Worm (Caenorhabditis elegans) whole organism, late embryonic: ENCODE results near the gene C14C11.2.

Source experiments
- C08G9.2 ChIP-seq: sonication (generic microtip); optimal IDR thresholded peaks from 2 replicates; lab custom pipeline; 2016; ENCODE audit warnings: mild to moderate bottlenecking, missing genetic modification characterization, moderate library complexity, missing compliant biosample characterization
- C38D4.7 ChIP-seq: fragments of 200-800 bp; sonication (Bioruptor generic); optimal IDR thresholded peaks from 2 replicates; lab custom pipeline; 2018; ENCODE audit warnings: mild to moderate bottlenecking, missing genetic modification characterization, moderate library complexity, missing compliant biosample characterization
- F13H6.1 ChIP-seq: sonication (generic microtip); optimal IDR thresholded peaks from 2 replicates; lab custom pipeline; 2016; ENCODE audit warnings: missing genetic modification characterization, missing compliant biosample characterization
- T23F11.4 ChIP-seq: fragments of 200-800 bp; sonication (Bioruptor generic); optimal IDR thresholded peaks from 2 replicates; lab custom pipeline; 2018; ENCODE audit warnings: mild to moderate bottlenecking, missing genetic modification characterization, missing compliant biosample characterization
- ceh-18 ChIP-seq: sonication (generic microtip); optimal IDR thresholded peaks from 2 replicates; lab custom pipeline; 2016; ENCODE audit warnings: missing genetic modification characterization, missing compliant biosample characterization
- ceh-2 ChIP-seq: sonication (generic microtip); optimal IDR thresholded peaks from 2 replicates; lab custom pipeline; 2016; ENCODE audit warnings: missing genotype, missing genetic modification characterization, missing compliant biosample characterization
- ceh-31 ChIP-seq: sonication (generic microtip); optimal IDR thresholded peaks from 2 replicates; lab custom pipeline; 2016; ENCODE audit warnings: missing genetic modification characterization, missing compliant biosample characterization
- ceh-45 ChIP-seq: fragments of 200-800 bp; sonication (Bioruptor generic); IDR thresholded peaks from 2 replicates; pipeline ENCODE4 v1.3.6; 2022; ENCODE audit warnings: missing genetic modification reagents, missing genetic modification characterization, missing compliant biosample characterization
- ceh-48 ChIP-seq: sonication (generic microtip); optimal IDR thresholded peaks from 2 replicates; lab custom pipeline; 2016; ENCODE audit warnings: missing genetic modification characterization, inconsistent platforms, missing compliant biosample characterization
- ceh-6 ChIP-seq: fragments of 200-800 bp; sonication (Bioruptor generic); optimal IDR thresholded peaks from 2 replicates; lab custom pipeline; 2018; ENCODE audit warnings: mild to moderate bottlenecking, missing genetic modification characterization, missing compliant biosample characterization
- dve-1 ChIP-seq: sonication (generic microtip); optimal IDR thresholded peaks from 2 replicates; lab custom pipeline; 2017; ENCODE audit warnings: antibody characterized with exemption, mild to moderate bottlenecking, missing genetic modification characterization, missing compliant biosample characterization
- elt-2 ChIP-seq: sonication (generic microtip); optimal IDR thresholded peaks from 2 replicates; lab custom pipeline; 2016; ENCODE audit warnings: missing genetic modification reagents, missing genetic modification characterization, missing compliant biosample characterization
- ets-4 ChIP-seq: sonication (generic microtip); optimal IDR thresholded peaks from 2 replicates; lab custom pipeline; 2016; ENCODE audit warnings: missing genetic modification characterization, missing compliant biosample characterization
- fax-1 ChIP-seq: sonication (generic microtip); optimal IDR thresholded peaks from 2 replicates; lab custom pipeline; 2016; ENCODE audit warnings: missing genotype, missing genetic modification characterization, missing compliant biosample characterization
- fkh-10 ChIP-seq: fragments of 150-350 bp; optimal IDR thresholded peaks from 2 replicates; lab custom pipeline; 2014; ENCODE audit warnings: missing biosample characterization, missing genetic modification reagents, missing genetic modification characterization
- fkh-6 ChIP-seq: sonication (generic microtip); optimal IDR thresholded peaks from 2 replicates; lab custom pipeline; 2016; ENCODE audit warnings: missing genetic modification characterization, missing compliant biosample characterization
- hlh-15 ChIP-seq: sonication (generic microtip); optimal IDR thresholded peaks from 2 replicates; lab custom pipeline; 2016; ENCODE audit warnings: missing genetic modification characterization, missing compliant biosample characterization
- hlh-6 ChIP-seq: sonication (generic microtip); optimal IDR thresholded peaks from 2 replicates; lab custom pipeline; 2016; ENCODE audit warnings: missing genotype, missing genetic modification characterization, missing compliant biosample characterization
- lim-6 ChIP-seq: sonication (generic microtip); optimal IDR thresholded peaks from 2 replicates; lab custom pipeline; 2016; ENCODE audit warnings: missing genetic modification characterization, missing compliant biosample characterization
- lin-11 ChIP-seq: fragments of 200-800 bp; sonication (Bioruptor generic); optimal IDR thresholded peaks from 2 replicates; lab custom pipeline; 2018; ENCODE audit warnings: mild to moderate bottlenecking, missing genetic modification characterization, missing compliant biosample characterization
- pha-4 ChIP-seq: fragments of 150-350 bp; optimal IDR thresholded peaks from 2 replicates; lab custom pipeline; 2018; ENCODE audit warnings: missing biosample characterization, missing genetic modification reagents, missing genetic modification characterization
- pqm-1 ChIP-seq: sonication (generic microtip); optimal IDR thresholded peaks from 2 replicates; lab custom pipeline; 2016; ENCODE audit warnings: missing genetic modification characterization, missing compliant biosample characterization
- pros-1 ChIP-seq: fragments of 150-350 bp; optimal IDR thresholded peaks from 2 replicates; lab custom pipeline; 2014; ENCODE audit warnings: missing biosample characterization, missing genetic modification reagents, missing genetic modification characterization
- rnt-1 ChIP-seq: sonication (generic microtip); optimal IDR thresholded peaks from 2 replicates; lab custom pipeline; 2016; ENCODE audit warnings: missing genetic modification characterization, missing compliant biosample characterization
- sdc-2 ChIP-seq: sonication (generic microtip); optimal IDR thresholded peaks from 2 replicates; lab custom pipeline; 2016; ENCODE audit warnings: missing genotype, missing genetic modification characterization, missing compliant biosample characterization
- sox-2 ChIP-seq: fragments of 200-800 bp; sonication (Bioruptor generic); IDR thresholded peaks from 2 replicates; pipeline ENCODE4 v1.3.6; 2022; ENCODE audit warnings: missing genetic modification reagents, missing genetic modification characterization, missing compliant biosample characterization
- syd-9 ChIP-seq: sonication (generic microtip); optimal IDR thresholded peaks from 2 replicates; lab custom pipeline; 2016; ENCODE audit warnings: mild to moderate bottlenecking, missing genetic modification characterization, moderate library complexity, missing compliant biosample characterization
- tbx-7 ChIP-seq: sonication (generic microtip); optimal IDR thresholded peaks from 2 replicates; lab custom pipeline; 2016; ENCODE audit warnings: missing genotype, missing genetic modification characterization, missing compliant biosample characterization
- unc-3 ChIP-seq, 2 experiments: fragments of 200-800 bp in 1 of 2; sonication (Bioruptor generic) in 1 of 2; sonication (generic microtip) in 1 of 2; conservative IDR thresholded peaks in 1 of 2; optimal IDR thresholded peaks in 1 of 2; 2 replicates each; pipeline versions ENCODE4 v1.3.6 to Lab custom; 2016 to 2022; ENCODE audit warnings: missing compliant biosample characterization in 2 of 2, missing genetic modification characterization in 2 of 2, missing genetic modification reagents in 1 of 2
- unc-42 ChIP-seq: sonication (generic microtip); optimal IDR thresholded peaks from 2 replicates; lab custom pipeline; 2016; ENCODE audit warnings: missing genotype, missing genetic modification characterization, missing compliant biosample characterization
- ztf-16 ChIP-seq: sonication (generic microtip); optimal IDR thresholded peaks from 2 replicates; lab custom pipeline; 2017; ENCODE audit warnings: missing genetic modification characterization, missing compliant biosample characterization

C14C11.2 gene

DNA sequence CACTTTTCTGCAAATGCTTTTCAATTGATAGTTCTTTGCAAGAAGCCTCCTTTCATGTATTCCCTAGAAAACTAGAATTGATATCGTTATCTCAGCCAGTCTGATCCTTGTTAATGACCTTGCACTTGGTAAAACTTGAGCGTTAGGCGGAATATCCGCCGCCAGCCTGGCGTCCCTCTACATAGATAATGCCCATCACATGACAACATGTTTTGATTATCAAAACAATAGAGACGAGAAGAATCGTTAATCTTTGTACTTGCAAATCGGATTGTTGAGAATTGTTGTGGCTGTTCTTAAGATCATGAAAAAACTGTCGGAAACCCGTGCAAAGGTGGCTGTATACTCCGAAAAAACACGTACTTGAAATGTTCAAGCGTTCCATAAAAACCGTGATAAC is 32.6 kb downstream of the C14C11.2 start:
- TF ChIP-seq T23F11.4 (GFP tag; lab: Kevin White, UChicago) = no peak
- no peak for TF ChIP-seq F13H6.1 (tag; lab: Kevin White, UChicago)
- no peak for TF ChIP-seq hlh-15 (tag; lab: Kevin White, UChicago)
- no peak for TF ChIP-seq pqm-1 (tag; lab: Kevin White, UChicago)
- TF ChIP-seq ceh-2 = no peak
- TF ChIP-seq pha-4 (tag; lab: Kevin White, UChicago) = no peak
- TF ChIP-seq C38D4.7 (GFP tag; lab: Kevin White, UChicago) = no peak
- TF ChIP-seq hlh-6 (tag; lab: Kevin White, UChicago) = no peak
- no peak for TF ChIP-seq syd-9
- TF ChIP-seq sox-2 (GFP tag; lab: Robert Waterston, UW) = no peak
- TF ChIP-seq ceh-31 (tag; lab: Kevin White, UChicago) = no peak

DNA sequence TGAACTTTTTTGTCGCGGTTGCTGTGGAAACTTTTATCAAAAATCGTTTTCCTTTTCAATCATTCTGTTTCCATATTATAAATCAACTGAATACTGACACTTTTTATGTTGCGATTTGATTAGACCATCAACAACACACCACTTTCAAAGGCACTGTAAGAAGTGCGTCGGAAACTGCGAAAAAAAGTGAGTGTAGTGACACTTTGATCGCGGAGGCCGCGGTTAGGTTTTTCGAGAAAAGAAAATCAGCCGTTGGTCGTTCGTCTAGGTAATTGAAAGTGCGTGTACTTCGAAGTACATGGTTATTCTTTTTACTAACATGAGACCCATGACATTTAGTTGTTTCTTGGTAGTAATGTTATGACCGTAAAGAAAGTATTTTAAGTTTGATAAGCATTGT is 34.7 kb downstream of the C14C11.2 start:
- TF ChIP-seq ceh-45 (GFP tag; lab: Robert Waterston, UW) (no peak), rnt-1 (tag; lab: Kevin White, UChicago) (no peak)

DNA sequence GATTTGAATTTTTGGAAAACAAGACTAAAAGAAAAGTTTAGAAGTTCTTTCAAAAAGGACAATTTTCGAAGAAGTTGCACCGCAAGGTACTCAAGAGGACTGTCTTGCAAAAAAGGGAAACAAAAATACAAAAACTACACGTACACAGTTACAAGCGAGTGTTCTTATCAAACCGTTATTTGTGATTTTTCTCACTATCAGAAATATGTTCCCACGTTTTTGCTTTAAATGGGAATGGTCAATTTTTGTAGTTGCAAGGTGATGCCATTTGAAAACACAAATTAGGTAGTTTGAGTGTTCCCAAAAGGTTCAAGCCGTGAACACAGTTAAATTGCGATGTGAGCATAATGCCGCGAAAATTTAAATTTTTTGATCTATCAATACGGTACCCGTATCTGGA is 35.2 kb downstream of the C14C11.2 start:
- no peak for TF ChIP-seq rnt-1 (tag; lab: Kevin White, UChicago)
- no peak for TF ChIP-seq ztf-16 (tag; lab: Kevin White, UChicago)
- TF ChIP-seq fax-1 (tag; lab: Kevin White, UChicago) = no peak
- TF ChIP-seq, all 69 proteins: peak for 0

DNA sequence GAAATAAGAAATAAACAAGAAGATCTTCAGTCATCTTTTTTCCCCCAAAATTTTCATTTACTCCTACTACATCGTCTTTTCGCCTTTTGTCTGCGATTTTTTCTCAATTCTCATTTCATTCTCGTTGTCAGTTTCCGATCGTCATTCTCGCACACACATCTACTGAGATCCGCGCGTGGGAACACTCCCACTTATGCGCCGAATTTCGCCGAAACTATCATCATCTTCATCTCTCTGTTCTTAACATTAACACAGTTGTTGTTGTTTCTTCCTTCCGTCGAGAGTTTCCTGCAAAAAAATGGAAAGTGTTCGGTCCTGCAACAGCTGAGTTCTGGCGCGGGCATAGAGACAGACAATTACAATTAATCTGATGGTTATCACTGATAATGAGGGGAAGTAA is 36.6 kb downstream of the C14C11.2 start:
- TF ChIP-seq rnt-1 (tag; lab: Kevin White, UChicago) = no peak
- no peak for TF ChIP-seq sox-2 (GFP tag; lab: Robert Waterston, UW)
- no peak for TF ChIP-seq unc-42
- TF ChIP-seq lim-6 (tag; lab: Kevin White, UChicago) = no peak
- no peak for TF ChIP-seq ceh-6 (GFP tag; lab: Kevin White, UChicago)

DNA sequence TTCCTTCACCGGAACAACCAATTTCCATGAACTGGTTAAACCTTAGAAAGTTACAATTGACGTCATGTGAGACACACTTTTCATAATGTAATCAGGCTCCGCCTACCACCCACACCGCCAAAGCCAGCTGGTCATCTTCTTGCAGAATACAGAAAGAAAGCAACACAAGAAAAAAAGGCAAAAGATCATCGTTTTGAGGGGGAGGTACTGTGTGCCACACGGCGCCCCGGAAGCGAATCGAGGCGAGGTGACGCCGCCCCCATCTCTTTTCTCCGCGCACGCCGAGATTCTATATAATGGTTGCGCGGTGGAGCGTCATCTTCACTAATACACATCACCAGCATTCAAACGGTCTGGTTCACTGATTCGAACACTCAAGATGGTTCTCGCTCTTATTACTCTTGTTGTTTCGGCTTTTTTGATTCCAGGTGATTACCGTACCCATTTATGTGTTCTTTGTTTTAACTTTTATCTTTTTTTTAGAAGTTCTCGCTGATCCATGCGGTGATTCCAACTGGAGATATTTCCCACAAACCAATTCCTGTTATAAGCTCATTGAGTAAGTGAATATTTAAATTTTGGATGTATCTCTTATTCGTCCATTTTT is 39.0 kb downstream of the C14C11.2 start, which contains the start of gene clec-1:
clec-1 (plus strand) TSS at position 320 of the 607 bp plus-strand sequence.
- no peak for TF ChIP-seq T23F11.4 (GFP tag; lab: Kevin White, UChicago)
- no peak for TF ChIP-seq fkh-6 (tag; lab: Kevin White, UChicago)
- TF ChIP-seq pqm-1 (tag; lab: Kevin White, UChicago) = no peak
- no peak for TF ChIP-seq ceh-45 (GFP tag; lab: Robert Waterston, UW)
- no peak for TF ChIP-seq pha-4 (tag; lab: Kevin White, UChicago)
- TF ChIP-seq fkh-10 (GFP tag; lab: Kevin White, UChicago) = no peak
- TF ChIP-seq pros-1 (tag; lab: Kevin White, UChicago) = no peak
- TF ChIP-seq dve-1 (tag; lab: Kevin White, UChicago) = no peak
- no peak for TF ChIP-seq rnt-1 (tag; lab: Kevin White, UChicago)
- no peak for TF ChIP-seq elt-2 (tag; lab: Kevin White, UChicago)
- TF ChIP-seq syd-9 = no peak

DNA sequence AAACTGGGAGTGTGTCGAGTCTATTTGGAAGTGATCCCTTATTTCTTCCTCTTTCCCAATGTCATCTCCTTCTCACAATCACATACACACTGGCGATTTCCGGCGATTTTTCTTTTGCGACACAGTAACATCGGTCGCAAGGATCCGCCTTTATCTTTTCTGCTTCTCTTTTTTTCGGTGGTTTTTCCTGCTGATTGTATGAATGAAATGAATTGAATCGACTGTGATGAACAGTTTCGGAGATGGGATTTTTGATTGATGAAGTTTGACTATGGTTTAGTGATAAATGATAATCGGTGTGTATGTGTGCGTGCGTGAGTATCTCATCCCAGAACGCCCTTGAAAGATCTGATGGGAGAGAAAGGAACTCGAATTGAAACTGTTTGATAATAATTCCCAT is 40.1 kb downstream of the C14C11.2 start:
- TF ChIP-seq C08G9.2 (tag; lab: Kevin White, UChicago) (no peak), ceh-48 (no peak), lin-11 (tag; lab: Kevin White, UChicago) (no peak), unc-3 (GFP tag; conservative IDR thresholded peaks at IDR 0.05; lab: Robert Waterston, UW) (no peak), unc-3 (tag; optimal IDR thresholded peaks at IDR 0.05; lab: Kevin White, UChicago) (no peak), ets-4 (no peak), ceh-6 (GFP tag; lab: Kevin White, UChicago) (no peak), tbx-7 (tag; lab: Kevin White, UChicago) (no peak), sdc-2 (tag; lab: Kevin White, UChicago) (no peak), ceh-18 (tag; lab: Kevin White, UChicago) (no peak), fax-1 (tag; lab: Kevin White, UChicago) (no peak)
